Worm (Caenorhabditis elegans) whole organism, L2 larva: ENCODE results near the gene par-5.

Experiments
- aly-2 ChIP-seq: fragments of 150-350 bp; optimal IDR thresholded peaks from 2 replicates; lab custom pipeline; 2014; ENCODE audit warnings: missing biosample characterization, missing genetic modification characterization
- lin-13 ChIP-seq: fragments of 150-350 bp; optimal IDR thresholded peaks from 2 replicates; lab custom pipeline; 2014; ENCODE audit warnings: missing biosample characterization, missing genetic modification reagents, missing genetic modification characterization
- lsy-2 ChIP-seq, 2 experiments: fragments of 150-350 bp in 1 of 2; sonication (generic microtip) in 1 of 2; optimal IDR thresholded peaks; 2 replicates each; lab custom pipeline; 2014 to 2017; ENCODE audit warnings: missing biosample characterization in 2 of 2, missing genetic modification characterization in 2 of 2
- mdl-1 ChIP-seq, 2 experiments: fragments of 150-350 bp in 1 of 2; sonication (generic microtip) in 1 of 2; optimal IDR thresholded peaks; 2 replicates each; lab custom pipeline; 2017; ENCODE audit warnings: missing biosample characterization in 2 of 2, missing genetic modification characterization in 2 of 2
- nhr-25 ChIP-seq: fragments of 150-350 bp; sonication (generic microtip); optimal IDR thresholded peaks from 3 replicates; lab custom pipeline; 2014; ENCODE audit warnings: missing biosample characterization, missing genetic modification characterization
- peb-1 ChIP-seq: fragments of 150-350 bp; optimal IDR thresholded peaks from 2 replicates; lab custom pipeline; 2014; ENCODE audit warnings: missing biosample characterization, missing genetic modification characterization
- skn-1 ChIP-seq: sonication (generic microtip); optimal IDR thresholded peaks from 2 replicates; lab custom pipeline; 2017; ENCODE audit warnings: missing biosample characterization, missing genetic modification characterization
- unc-39 ChIP-seq: fragments of 150-350 bp; optimal IDR thresholded peaks from 2 replicates; lab custom pipeline; 2014; ENCODE audit warnings: missing biosample characterization, missing genetic modification characterization
- ztf-4 ChIP-seq: fragments of 150-350 bp; optimal IDR thresholded peaks from 2 replicates; lab custom pipeline; 2014; ENCODE audit warnings: missing biosample characterization, missing genetic modification characterization

ce11 chrIV:11847771-11848312 lies 26.1 kb upstream of the par-5 start, which contains the start of the genes F38H4.6 and F38H4.4:
- TF ChIP-seq nhr-25 (tag; lab: Kevin White, UChicago) (no peak), mdl-1 (tag; optimal IDR thresholded peaks at IDR 0.05; lab: Kevin White, UChicago) (no peak), unc-39 (tag; lab: Kevin White, UChicago) (no peak), lsy-2 (tag; optimal IDR thresholded peaks at IDR 0.05; lab: Kevin White, UChicago) (no peak), aly-2 (no peak), skn-1 (tag; lab: Kevin White, UChicago) (no peak), lin-13 (GFP tag; lab: Kevin White, UChicago) (no peak), ztf-4 (tag; lab: Kevin White, UChicago) (no peak), peb-1 (tag; lab: Kevin White, UChicago) (no peak)
